3 worm cellular contexts compared by ENCODE assay signal in genomic region chrV:13715223-13715686, ce11.
A peak's percentile ranks its signal among the peaks of the same experiment; 100 is the strongest.
TF ChIP-seq lines count a peak whose summit lies in the region.

Gene zipt-9 (minus strand): TSS chrV:13715273.

TF ChIP-seq in whole organism, L1 larva, 84 proteins besides CTCF, POLR2A, EP300 and RAD21 (continued from another document and continues in another):
- TF ChIP-seq unc-86 (tag; optimal IDR thresholded peaks at IDR 0.05; lab: Kevin White, UChicago) (peak; percentile 71), lsy-2 (tag; optimal IDR thresholded peaks at IDR 0.05; lab: Kevin White, UChicago) (peak in 1 of 2 experiments; percentile 86), nhr-85 (tag; lab: Kevin White, UChicago) (peak; percentile 88), nhr-19 (GFP tag; conservative IDR thresholded peaks at IDR 0.05; lab: Robert Waterston, UW) (peak; percentile 83), nhr-76 (tag; optimal IDR thresholded peaks at IDR 0.05; lab: Kevin White, UChicago) (no peak), nhr-71 (tag; optimal IDR thresholded peaks at IDR 0.05; lab: Kevin White, UChicago) (peak; percentile 93), jun-1 (tag; optimal IDR thresholded peaks at IDR 0.05; lab: Kevin White, UChicago) (peak; percentile 56), snu-23 (GFP tag; optimal IDR thresholded peaks at IDR 0.05; lab: Kevin White, UChicago) (peak; percentile 90), skn-1 (tag; optimal IDR thresholded peaks at IDR 0.05; lab: Kevin White, UChicago) (peak; percentile 47), aly-2 (tag; optimal IDR thresholded peaks at IDR 0.05; lab: Kevin White, UChicago) (peak; percentile 40), nhr-20 (tag; optimal IDR thresholded peaks at IDR 0.05; lab: Kevin White, UChicago) (peak; percentile 89), C34B4.2 (tag; optimal IDR thresholded peaks at IDR 0.05; lab: Kevin White, UChicago) (no peak), hlh-4 (tag; optimal IDR thresholded peaks at IDR 0.05; lab: Kevin White, UChicago) (peak; percentile 5), F16B12.6 (tag; optimal IDR thresholded peaks at IDR 0.05; lab: Kevin White, UChicago) (peak; percentile 59), fos-1 (tag; optimal IDR thresholded peaks at IDR 0.05; lab: Kevin White, UChicago) (peak; percentile 65), ceh-8 (GFP tag; optimal IDR thresholded peaks at IDR 0.05; lab: Kevin White, UChicago) (peak; percentile 32), sup-37 (GFP tag; optimal IDR thresholded peaks at IDR 0.05; lab: Kevin White, UChicago) (no peak), sptf-1 (tag; optimal IDR thresholded peaks at IDR 0.05; lab: Kevin White, UChicago) (no peak), unc-98 (GFP tag; IDR thresholded peaks at IDR 0.05; lab: Robert Waterston, UW) (peak; percentile 86), vab-15 (tag; optimal IDR thresholded peaks at IDR 0.05; lab: Kevin White, UChicago) (peak; percentile 89), elt-3 (tag; optimal IDR thresholded peaks at IDR 0.05; lab: Kevin White, UChicago) (peak in 2 of 6 experiments; percentile 48 to 80), blmp-1 (tag; optimal IDR thresholded peaks at IDR 0.05; lab: Kevin White, UChicago) (peak; percentile 93), hpl-2 (GFP tag; optimal IDR thresholded peaks at IDR 0.05; lab: Kevin White, UChicago) (peak; percentile 25), mab-9 (GFP tag; IDR thresholded peaks at IDR 0.05; lab: Robert Waterston, UW) (peak; percentile 60), isw-1 (GFP tag; IDR thresholded peaks at IDR 0.05; lab: Robert Waterston, UW) (peak; percentile 84), pag-3 (tag; optimal IDR thresholded peaks at IDR 0.05; lab: Kevin White, UChicago; ENCODE audit: borderline replicate concordance, insufficient read depth) (no peak), Y116A8C.19 (tag; optimal IDR thresholded peaks at IDR 0.05; lab: Kevin White, UChicago; ENCODE audit: borderline replicate concordance) (no peak), nhr-84 (tag; optimal IDR thresholded peaks at IDR 0.05; lab: Kevin White, UChicago) (no peak), ceh-63 (GFP tag; optimal IDR thresholded peaks at IDR 0.05; lab: Kevin White, UChicago) (peak; percentile 90), unc-62 (GFP tag; optimal IDR thresholded peaks at IDR 0.05; lab: Kevin White, UChicago) (no peak), pqm-1 (tag; optimal IDR thresholded peaks at IDR 0.05; lab: Kevin White, UChicago) (no peak), zip-4 (GFP tag; optimal IDR thresholded peaks at IDR 0.05; lab: Kevin White, UChicago) (no peak), fkh-4 (tag; optimal IDR thresholded peaks at IDR 0.05; lab: Kevin White, UChicago; ENCODE audit: borderline replicate concordance) (peak; percentile 52), unc-30 (tag; optimal IDR thresholded peaks at IDR 0.05; lab: Kevin White, UChicago) (no peak), ceh-90 (tag; optimal IDR thresholded peaks at IDR 0.05; lab: Kevin White, UChicago) (peak; percentile 62), tbx-2 (tag; optimal IDR thresholded peaks at IDR 0.05; lab: Kevin White, UChicago) (peak; percentile 82), ets-5 (GFP tag; IDR thresholded peaks at IDR 0.05; lab: Robert Waterston, UW) (no peak), ces-1 (GFP tag; optimal IDR thresholded peaks at IDR 0.05; lab: Kevin White, UChicago) (no peak), C04F5.9 (tag; optimal IDR thresholded peaks at IDR 0.05; lab: Kevin White, UChicago) (peak; percentile 70), nhr-11 (tag; optimal IDR thresholded peaks at IDR 0.05; lab: Kevin White, UChicago) (no peak), mep-1 (tag; optimal IDR thresholded peaks at IDR 0.05; lab: Kevin White, UChicago) (peak; percentile 85), nhr-77 (tag; optimal IDR thresholded peaks at IDR 0.05; lab: Kevin White, UChicago) (peak; percentile 83), dsc-1 (tag; optimal IDR thresholded peaks at IDR 0.05; lab: Kevin White, UChicago) (peak; percentile 82), ama-1 (optimal IDR thresholded peaks at IDR 0.05; lab: Kevin White, UChicago) (no peak)

TF ChIP-seq in whole organism, L3 larva, 47 proteins besides CTCF, POLR2A, EP300 and RAD21 (continued from another document):
- TF ChIP-seq nhr-11 (tag; optimal IDR thresholded peaks at IDR 0.05; lab: Kevin White, UChicago) (peak; percentile 48), nhr-23 (tag; optimal IDR thresholded peaks at IDR 0.05; lab: Kevin White, UChicago) (peak; percentile 67), unc-39 (tag; optimal IDR thresholded peaks at IDR 0.05; lab: Kevin White, UChicago) (no peak), elt-2 (tag; optimal IDR thresholded peaks at IDR 0.05; lab: Kevin White, UChicago) (peak; percentile 47), skn-1 (tag; optimal IDR thresholded peaks at IDR 0.05; lab: Kevin White, UChicago) (peak; percentile 56), eor-1 (tag; optimal IDR thresholded peaks at IDR 0.05; lab: Kevin White, UChicago) (no peak), ZK546.5 (tag; optimal IDR thresholded peaks at IDR 0.05; lab: Kevin White, UChicago) (no peak), lin-39 (tag; optimal IDR thresholded peaks at IDR 0.05; lab: Kevin White, UChicago) (peak; percentile 72), pha-4 (tag; optimal IDR thresholded peaks at IDR 0.05; lab: Kevin White, UChicago) (peak; percentile 82), unc-62 (GFP tag; optimal IDR thresholded peaks at IDR 0.05; lab: Kevin White, UChicago) (no peak), nhr-25 (tag; optimal IDR thresholded peaks at IDR 0.05; lab: Kevin White, UChicago) (peak; percentile 76), lin-15B (tag; optimal IDR thresholded peaks at IDR 0.05; lab: Kevin White, UChicago) (peak; percentile 91), ama-1 (optimal IDR thresholded peaks at IDR 0.05; lab: Kevin White, UChicago) (no peak), fos-1 (tag; optimal IDR thresholded peaks at IDR 0.05; lab: Kevin White, UChicago) (no peak), egl-27 (tag; optimal IDR thresholded peaks at IDR 0.05; lab: Kevin White, UChicago) (no peak), ceh-9 (tag; optimal IDR thresholded peaks at IDR 0.05; lab: Kevin White, UChicago) (no peak)

TF ChIP-seq in whole organism, young adult, 124 proteins besides CTCF, POLR2A, EP300 and RAD21 (continued from another document):
- TF ChIP-seq mes-4 (tag; optimal IDR thresholded peaks at IDR 0.05; lab: Kevin White, UChicago) (no peak), akir-1 (GFP tag; optimal IDR thresholded peaks at IDR 0.05; lab: Kevin White, UChicago) (peak; percentile 35), attf-6 (GFP tag; IDR thresholded peaks at IDR 0.05; lab: Robert Waterston, UW) (no peak), tbp1 (GFP tag; optimal IDR thresholded peaks at IDR 0.05; lab: Kevin White, UChicago) (peak; percentile 36), him-1 (tag; optimal IDR thresholded peaks at IDR 0.05; lab: Kevin White, UChicago) (peak; percentile 24), ztf-18 (tag; optimal IDR thresholded peaks at IDR 0.05; lab: Kevin White, UChicago) (peak; percentile 68), B0019.2 (GFP tag; conservative IDR thresholded peaks at IDR 0.05; lab: Robert Waterston, UW) (no peak), ztf-6 (GFP tag; IDR thresholded peaks at IDR 0.05; lab: Robert Waterston, UW) (no peak), nhr-80 (tag; optimal IDR thresholded peaks at IDR 0.05; lab: Kevin White, UChicago) (peak; percentile 49), attf-3 (GFP tag; conservative IDR thresholded peaks at IDR 0.05; lab: Robert Waterston, UW) (peak; percentile 64; the same call in 1 of the 2 replicates), F57A8.1 (GFP tag; optimal IDR thresholded peaks at IDR 0.05; lab: Kevin White, UChicago) (no peak), F55B11.4 (tag; optimal IDR thresholded peaks at IDR 0.05; lab: Kevin White, UChicago; ENCODE audit: borderline replicate concordance, insufficient read depth) (no peak), lin-26 (GFP tag; IDR thresholded peaks at IDR 0.05; lab: Robert Waterston, UW) (no peak), sdz-38 (tag; optimal IDR thresholded peaks at IDR 0.05; lab: Kevin White, UChicago) (no peak), dox-1 (GFP tag; IDR thresholded peaks at IDR 0.05; lab: Robert Waterston, UW) (peak; percentile 80), madf-8 (GFP tag; conservative IDR thresholded peaks at IDR 0.05; lab: Robert Waterston, UW) (peak; percentile 22; the same call in 1 of the 2 replicates), fkh-3 (tag; optimal IDR thresholded peaks at IDR 0.05; lab: Kevin White, UChicago) (no peak), B0261.1 (tag; optimal IDR thresholded peaks at IDR 0.05; lab: Kevin White, UChicago) (no peak), zim-3 (tag; optimal IDR thresholded peaks at IDR 0.05; lab: Kevin White, UChicago) (no peak), nhr-90 (tag; optimal IDR thresholded peaks at IDR 0.05; lab: Kevin White, UChicago) (no peak), lin-54 (GFP tag; optimal IDR thresholded peaks at IDR 0.05; lab: Kevin White, UChicago) (peak; percentile 58), madf-10 (tag; optimal IDR thresholded peaks at IDR 0.05; lab: Kevin White, UChicago) (peak; percentile 60), madf-3 (GFP tag; IDR thresholded peaks at IDR 0.05; lab: Robert Waterston, UW) (no peak), K12H6.12 (tag; optimal IDR thresholded peaks at IDR 0.05; lab: Kevin White, UChicago) (peak; percentile 64), ztf-25 (GFP tag; IDR thresholded peaks at IDR 0.05; lab: Robert Waterston, UW) (0 out of 2 replicates have a peak, but pooled peaks have one; percentile 51), C17E4.6 (GFP tag; IDR thresholded peaks at IDR 0.05; lab: Robert Waterston, UW) (no peak), bed-2 (GFP tag; IDR thresholded peaks at IDR 0.05; lab: Robert Waterston, UW) (0 out of 2 replicates have a peak, but pooled peaks have one; percentile 44), C06A6.2 (GFP tag; conservative IDR thresholded peaks at IDR 0.05; lab: Robert Waterston, UW) (no peak), bed-1 (GFP tag; IDR thresholded peaks at IDR 0.05; lab: Robert Waterston, UW) (no peak), mcd-1 (GFP tag; IDR thresholded peaks at IDR 0.05; lab: Robert Waterston, UW) (peak; percentile 94), egl-44 (GFP tag; IDR thresholded peaks at IDR 0.05; lab: Robert Waterston, UW) (no peak), D2030.7 (GFP tag; IDR thresholded peaks at IDR 0.05; lab: Robert Waterston, UW) (peak; percentile 47; the same call in 1 of the 2 replicates), chd-7 (tag; optimal IDR thresholded peaks at IDR 0.05; lab: Kevin White, UChicago) (no peak), rpc-1 (optimal IDR thresholded peaks at IDR 0.05; lab: Kevin White, UChicago) (no peak), rpc-1 (tag; optimal IDR thresholded peaks at IDR 0.05; lab: Kevin White, UChicago) (no peak), cebp-1 (GFP tag; IDR thresholded peaks at IDR 0.05; lab: Robert Waterston, UW) (no peak), cebp-1 (tag; optimal IDR thresholded peaks at IDR 0.05; lab: Kevin White, UChicago) (no peak), Y95B8A.8 (GFP tag; IDR thresholded peaks at IDR 0.05; lab: Robert Waterston, UW) (no peak), hlh-12 (tag; optimal IDR thresholded peaks at IDR 0.05; lab: Kevin White, UChicago) (no peak), hmg-1.2 (GFP tag; IDR thresholded peaks at IDR 0.05; lab: Robert Waterston, UW) (peak; percentile 57), hsf-1 (GFP tag; IDR thresholded peaks at IDR 0.05; lab: Robert Waterston, UW) (no peak), T07F8.4 (tag; optimal IDR thresholded peaks at IDR 0.05; lab: Kevin White, UChicago) (no peak), F22D6.2 (tag; optimal IDR thresholded peaks at IDR 0.05; lab: Kevin White, UChicago) (peak; percentile 23), nhr-27 (tag; optimal IDR thresholded peaks at IDR 0.05; lab: Kevin White, UChicago) (no peak), die-1 (tag; optimal IDR thresholded peaks at IDR 0.05; lab: Kevin White, UChicago) (no peak), F37B4.10 (GFP tag; IDR thresholded peaks at IDR 0.05; lab: Robert Waterston, UW) (no peak), atf-7 (tag; optimal IDR thresholded peaks at IDR 0.05; lab: Kevin White, UChicago) (no peak), ama-1 (optimal IDR thresholded peaks at IDR 0.05; lab: Kevin White, UChicago) (no peak), ama-1 (GFP tag; optimal IDR thresholded peaks at IDR 0.05; lab: Kevin White, UChicago) (no peak), athp-1 (tag; optimal IDR thresholded peaks at IDR 0.05; lab: Kevin White, UChicago) (no peak), lin-35 (GFP tag; optimal IDR thresholded peaks at IDR 0.05; lab: Kevin White, UChicago) (no peak), lir-1 (GFP tag; conservative IDR thresholded peaks at IDR 0.05; lab: Robert Waterston, UW) (no peak), ceh-100 (GFP tag; IDR thresholded peaks at IDR 0.05; lab: Robert Waterston, UW) (peak; percentile 98), attf-5 (GFP tag; optimal IDR thresholded peaks at IDR 0.05; lab: Kevin White, UChicago) (peak; percentile 80), sea-2 (GFP tag; IDR thresholded peaks at IDR 0.05; lab: Robert Waterston, UW) (no peak), ceh-91 (GFP tag; IDR thresholded peaks at IDR 0.05; lab: Robert Waterston, UW) (peak; percentile 54), F33H1.4 (GFP tag; IDR thresholded peaks at IDR 0.05; lab: Robert Waterston, UW) (peak; percentile 15; the same call in 1 of the 2 replicates), F57C9.4 (tag; optimal IDR thresholded peaks at IDR 0.05; lab: Kevin White, UChicago) (no peak), xnd-1 (tag; optimal IDR thresholded peaks at IDR 0.05; lab: Kevin White, UChicago) (no peak), aptf-2 (GFP tag; conservative IDR thresholded peaks at IDR 0.05; lab: Robert Waterston, UW) (0 out of 2 replicates have a peak, but pooled peaks have one; percentile 14), nhr-120 (GFP tag; IDR thresholded peaks at IDR 0.05; lab: Robert Waterston, UW) (no peak), dpff-1 (tag; optimal IDR thresholded peaks at IDR 0.05; lab: Kevin White, UChicago) (no peak), madf-6 (GFP tag; IDR thresholded peaks at IDR 0.05; lab: Robert Waterston, UW) (no peak; the same call in 1 of the 2 replicates), F23B12.7 (tag; optimal IDR thresholded peaks at IDR 0.05; lab: Kevin White, UChicago; ENCODE audit: insufficient read depth) (peak; percentile 68), F10E7.11 (tag; optimal IDR thresholded peaks at IDR 0.05; lab: Kevin White, UChicago) (no peak), snpc-1.1 (tag; optimal IDR thresholded peaks at IDR 0.05; lab: Kevin White, UChicago; ENCODE audit: insufficient read depth) (no peak), T26A5.8 (tag; optimal IDR thresholded peaks at IDR 0.05; lab: Kevin White, UChicago) (no peak), tlf-1 (GFP tag; optimal IDR thresholded peaks at IDR 0.05; lab: Kevin White, UChicago) (no peak), Y56A3A.18 (GFP tag; IDR thresholded peaks at IDR 0.05; lab: Robert Waterston, UW) (no peak), ceh-40 (GFP tag; IDR thresholded peaks at IDR 0.05; lab: Robert Waterston, UW) (no peak), ztf-3 (GFP tag; optimal IDR thresholded peaks at IDR 0.05; lab: Kevin White, UChicago) (no peak), ztf-28 (GFP tag; IDR thresholded peaks at IDR 0.05; lab: Robert Waterston, UW) (peak; percentile 66; the same call in 1 of the 2 replicates)
